Worm (Caenorhabditis elegans) whole organism, late embryonic: Measurements from ENCODE around the gene tni-1.

Source experiments
- F13H6.1 ChIP-seq: sonication (generic microtip); optimal IDR thresholded peaks from 2 replicates; lab custom pipeline; 2016; ENCODE audit warnings: missing genetic modification characterization, missing compliant biosample characterization
- Y22D7AL.16 ChIP-seq: sonication (generic microtip); optimal IDR thresholded peaks from 2 replicates; lab custom pipeline; 2016; ENCODE audit warnings: missing genetic modification characterization, missing compliant biosample characterization
- ahr-1 ChIP-seq: sonication (generic microtip); optimal IDR thresholded peaks from 2 replicates; lab custom pipeline; 2016; ENCODE audit warnings: missing genetic modification characterization, missing compliant biosample characterization
- ama-1 ChIP-seq: fragments of 150-350 bp; optimal IDR thresholded peaks from 2 replicates; lab custom pipeline; 2014
- ceh-14 ChIP-seq: sonication (generic microtip); optimal IDR thresholded peaks from 2 replicates; lab custom pipeline; 2016; ENCODE audit warnings: missing genotype, missing genetic modification characterization, missing compliant biosample characterization
- ceh-18 ChIP-seq: sonication (generic microtip); optimal IDR thresholded peaks from 2 replicates; lab custom pipeline; 2016; ENCODE audit warnings: missing genetic modification characterization, missing compliant biosample characterization
- ceh-19 ChIP-seq: fragments of 200-800 bp; sonication (Bioruptor generic); optimal IDR thresholded peaks from 2 replicates; lab custom pipeline; 2018; ENCODE audit warnings: mild to moderate bottlenecking, missing genetic modification characterization, missing compliant biosample characterization
- ceh-31 ChIP-seq: sonication (generic microtip); optimal IDR thresholded peaks from 2 replicates; lab custom pipeline; 2016; ENCODE audit warnings: missing genetic modification characterization, missing compliant biosample characterization
- ceh-34 ChIP-seq: sonication (generic microtip); optimal IDR thresholded peaks from 2 replicates; lab custom pipeline; 2016; ENCODE audit warnings: mild to moderate bottlenecking, missing genetic modification characterization, missing compliant biosample characterization
- che-1 ChIP-seq: sonication (generic microtip); optimal IDR thresholded peaks from 2 replicates; lab custom pipeline; 2016; ENCODE audit warnings: mild to moderate bottlenecking, missing genetic modification characterization, missing compliant biosample characterization
- dve-1 ChIP-seq: sonication (generic microtip); optimal IDR thresholded peaks from 2 replicates; lab custom pipeline; 2017; ENCODE audit warnings: antibody characterized with exemption, mild to moderate bottlenecking, missing genetic modification characterization, missing compliant biosample characterization
- elt-2 ChIP-seq: sonication (generic microtip); optimal IDR thresholded peaks from 2 replicates; lab custom pipeline; 2016; ENCODE audit warnings: missing genetic modification reagents, missing genetic modification characterization, missing compliant biosample characterization
- elt-4 ChIP-seq: sonication (generic microtip); optimal IDR thresholded peaks from 2 replicates; lab custom pipeline; 2016; ENCODE audit warnings: missing genetic modification characterization, missing compliant biosample characterization
- fax-1 ChIP-seq: sonication (generic microtip); optimal IDR thresholded peaks from 2 replicates; lab custom pipeline; 2016; ENCODE audit warnings: missing genotype, missing genetic modification characterization, missing compliant biosample characterization
- gmeb-2 ChIP-seq: sonication (generic microtip); optimal IDR thresholded peaks from 2 replicates; lab custom pipeline; 2016; ENCODE audit warnings: missing genetic modification characterization, inconsistent platforms, missing compliant biosample characterization
- hlh-13 ChIP-seq: fragments of 200-800 bp; sonication (Bioruptor generic); optimal IDR thresholded peaks from 2 replicates; lab custom pipeline; 2018; ENCODE audit warnings: mild to moderate bottlenecking, missing genetic modification characterization, missing compliant biosample characterization
- hlh-15 ChIP-seq: sonication (generic microtip); optimal IDR thresholded peaks from 2 replicates; lab custom pipeline; 2016; ENCODE audit warnings: missing genetic modification characterization, missing compliant biosample characterization
- hlh-30 ChIP-seq: sonication (generic microtip); optimal IDR thresholded peaks from 2 replicates; lab custom pipeline; 2017; ENCODE audit warnings: antibody characterized with exemption, missing genetic modification characterization, missing compliant biosample characterization; ENCODE audit not compliant: insufficient read depth
- hlh-6 ChIP-seq: sonication (generic microtip); optimal IDR thresholded peaks from 2 replicates; lab custom pipeline; 2016; ENCODE audit warnings: missing genotype, missing genetic modification characterization, missing compliant biosample characterization
- hlh-8 ChIP-seq: sonication (generic microtip); optimal IDR thresholded peaks from 2 replicates; lab custom pipeline; 2016; ENCODE audit warnings: missing genotype, missing genetic modification characterization, missing compliant biosample characterization
- pat-9 ChIP-seq: fragments of 200-800 bp; sonication (Bioruptor generic); optimal IDR thresholded peaks from 2 replicates; lab custom pipeline; 2018; ENCODE audit warnings: mild to moderate bottlenecking, missing genetic modification characterization, moderate library complexity, missing compliant biosample characterization
- pax-1 ChIP-seq: fragments of 150-350 bp; optimal IDR thresholded peaks from 2 replicates; lab custom pipeline; 2014; ENCODE audit warnings: missing biosample characterization, missing genetic modification characterization
- pha-2 ChIP-seq: sonication (generic microtip); optimal IDR thresholded peaks from 2 replicates; lab custom pipeline; 2017; ENCODE audit warnings: mild to moderate bottlenecking, missing genetic modification characterization, missing compliant biosample characterization
- pqm-1 ChIP-seq: sonication (generic microtip); optimal IDR thresholded peaks from 2 replicates; lab custom pipeline; 2016; ENCODE audit warnings: missing genetic modification characterization, missing compliant biosample characterization
- ref-2 ChIP-seq: sonication (generic microtip); optimal IDR thresholded peaks from 2 replicates; lab custom pipeline; 2016; ENCODE audit warnings: missing genetic modification characterization, missing compliant biosample characterization
- sox-2 ChIP-seq: fragments of 200-800 bp; sonication (Bioruptor generic); IDR thresholded peaks from 2 replicates; pipeline ENCODE4 v1.3.6; 2022; ENCODE audit warnings: missing genetic modification reagents, missing genetic modification characterization, missing compliant biosample characterization
- syd-9 ChIP-seq: sonication (generic microtip); optimal IDR thresholded peaks from 2 replicates; lab custom pipeline; 2016; ENCODE audit warnings: mild to moderate bottlenecking, missing genetic modification characterization, moderate library complexity, missing compliant biosample characterization
- tbx-2 ChIP-seq: sonication (generic microtip); optimal IDR thresholded peaks from 2 replicates; lab custom pipeline; 2016; ENCODE audit warnings: missing genetic modification characterization, missing compliant biosample characterization
- tbx-7 ChIP-seq: sonication (generic microtip); optimal IDR thresholded peaks from 2 replicates; lab custom pipeline; 2016; ENCODE audit warnings: missing genotype, missing genetic modification characterization, missing compliant biosample characterization
- unc-42 ChIP-seq: sonication (generic microtip); optimal IDR thresholded peaks from 2 replicates; lab custom pipeline; 2016; ENCODE audit warnings: missing genotype, missing genetic modification characterization, missing compliant biosample characterization
- unc-55 ChIP-seq: sonication (generic microtip); optimal IDR thresholded peaks from 2 replicates; lab custom pipeline; 2017; ENCODE audit warnings: missing biosample characterization, missing genetic modification reagents, missing genetic modification characterization
- zip-5 ChIP-seq: sonication (generic microtip); optimal IDR thresholded peaks from 2 replicates; lab custom pipeline; 2016; ENCODE audit warnings: missing genetic modification characterization, missing compliant biosample characterization
- ztf-16 ChIP-seq: sonication (generic microtip); optimal IDR thresholded peaks from 2 replicates; lab custom pipeline; 2017; ENCODE audit warnings: missing genetic modification characterization, missing compliant biosample characterization

Gene tni-1

ce11 chrX:11375509-11375908 is 1.8 kb downstream of the tni-1 start, which contains the start of gene F42E11.3:
Gene F42E11.3 (minus strand): TSS chrX:11375609.
- TF ChIP-seq ahr-1 (tag; lab: Kevin White, UChicago) (no peak), F13H6.1 (tag; lab: Kevin White, UChicago) (no peak), ama-1 (peak; percentile 31), ceh-18 (tag; lab: Kevin White, UChicago) (no peak), hlh-15 (tag; lab: Kevin White, UChicago) (no peak), hlh-8 (tag; lab: Kevin White, UChicago) (no peak)

ce11 chrX:11370090-11370489 is 7.2 kb downstream of the tni-1 start:
- TF ChIP-seq Y22D7AL.16 (no peak), ahr-1 (tag; lab: Kevin White, UChicago) (no peak), sox-2 (GFP tag; lab: Robert Waterston, UW) (no peak), elt-2 (tag; lab: Kevin White, UChicago) (no peak), dve-1 (tag; lab: Kevin White, UChicago) (no peak)

- TF ChIP-seq hlh-30 (tag; lab: Kevin White, UChicago) (no peak), unc-55 (GFP tag; lab: Kevin White, UChicago) (peak; percentile 54), tbx-2 (tag; lab: Kevin White, UChicago) (peak; percentile 29), unc-42 (tag; lab: Kevin White, UChicago) (peak; percentile 54)
Observed at ce11 chrX:11368845-11369244, 8.4 kb downstream of the tni-1 start.

- TF ChIP-seq pha-2 (no peak), gmeb-2 (tag; lab: Kevin White, UChicago) (no peak), tbx-7 (tag; lab: Kevin White, UChicago) (no peak), ceh-34 (tag; lab: Kevin White, UChicago) (no peak), pax-1 (tag; lab: Kevin White, UChicago) (no peak), pqm-1 (tag; lab: Kevin White, UChicago) (no peak), fax-1 (tag; lab: Kevin White, UChicago) (no peak), hlh-30 (tag; lab: Kevin White, UChicago) (no peak), ztf-16 (tag; lab: Kevin White, UChicago) (no peak), unc-42 (tag; lab: Kevin White, UChicago) (no peak), pat-9 (tag; lab: Kevin White, UChicago) (no peak), ceh-19 (GFP tag; lab: Kevin White, UChicago) (no peak)
Observed at ce11 chrX:11368417-11368816, 8.9 kb downstream of the tni-1 start, which contains the start of gene ttyh-1. Gene ttyh-1 (plus strand): TSS chrX:11368717.

ce11 chrX:11367640-11368039 is 9.6 kb downstream of the tni-1 start:
- TF ChIP-seq ref-2 (tag; lab: Kevin White, UChicago) (peak; percentile 26), ceh-31 (peak; percentile 67), tbx-2 (tag; lab: Kevin White, UChicago) (peak; percentile 25), unc-42 (tag; lab: Kevin White, UChicago) (peak; percentile 78), unc-55 (GFP tag; lab: Kevin White, UChicago) (peak; percentile 2), hlh-13 (GFP tag; lab: Kevin White, UChicago) (no peak)
- TF ChIP-seq, all 69 proteins: peak for 5

- TF ChIP-seq unc-42 (tag; lab: Kevin White, UChicago) (no peak), pax-1 (tag; lab: Kevin White, UChicago) (no peak), syd-9 (no peak), elt-2 (tag; lab: Kevin White, UChicago) (no peak), hlh-6 (tag; lab: Kevin White, UChicago) (no peak), zip-5 (no peak), ceh-14 (tag; lab: Kevin White, UChicago) (no peak), ahr-1 (tag; lab: Kevin White, UChicago) (no peak), che-1 (tag; lab: Kevin White, UChicago) (no peak), elt-4 (tag; lab: Kevin White, UChicago) (no peak)
Observed at ce11 chrX:11367087-11367486, 10.2 kb downstream of the tni-1 start.
